Fruit fly (Drosophila melanogaster): Measurements from ENCODE around the gene beta-PheRS.

Gene beta-PheRS

DNA sequence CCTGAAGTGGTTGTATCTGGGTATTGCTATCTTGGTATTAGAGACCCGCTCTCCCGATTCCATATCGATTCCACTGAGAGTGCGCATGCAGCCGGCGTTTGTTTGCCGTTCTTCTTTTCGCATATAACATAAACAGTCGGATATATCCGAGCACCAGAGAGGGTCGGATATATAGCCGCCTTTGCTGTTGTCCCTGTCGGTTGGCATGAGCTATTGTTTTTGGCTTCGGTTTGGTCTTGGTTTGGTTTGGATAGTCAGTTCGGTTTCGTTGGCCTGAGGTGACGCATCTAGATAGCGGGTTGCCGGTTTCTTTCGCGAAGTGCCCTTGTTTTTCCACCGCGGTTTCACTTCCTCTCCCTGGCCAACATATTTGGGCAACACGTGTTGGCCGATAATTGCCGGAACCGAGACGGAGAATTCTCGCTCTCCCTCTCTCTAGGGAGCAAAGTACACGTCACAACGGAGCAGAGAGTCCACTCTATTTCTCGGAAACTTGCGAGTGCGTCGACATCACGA is 20.4 kb upstream of the beta-PheRS start, which contains the start of gene Orct2 (continued):
- TF ChIP-seq CG32532 (GFP tag; IDR thresholded peaks at IDR 0.05) (0 out of 2 replicates have a peak, but pooled peaks have one; percentile 6), tin (GFP tag; optimal IDR thresholded peaks at IDR 0.05) (no peak), bowl (GFP tag; IDR thresholded peaks at IDR 0.05) (no peak), CG9932 (GFP tag; IDR thresholded peaks at IDR 0.05) (no peak), CG8944 (GFP tag; optimal IDR thresholded peaks at IDR 0.05) (no peak), tll (GFP tag; optimal IDR thresholded peaks at IDR 0.05) (peak in 1 of 2 experiments; percentile 38), CG33213 (GFP tag; optimal IDR thresholded peaks at IDR 0.05) (no peak), Kr (GFP tag; optimal IDR thresholded peaks at IDR 0.05) (peak; percentile 23), shn (GFP tag; optimal IDR thresholded peaks at IDR 0.05) (peak; percentile 2), CG3726 (GFP tag; IDR thresholded peaks at IDR 0.05) (no peak), CG8359 (GFP tag; optimal IDR thresholded peaks at IDR 0.05; ENCODE audit: borderline replicate concordance) (no peak), E2f1 (GFP tag; IDR thresholded peaks at IDR 0.05) (no peak), CG13296 (GFP tag; optimal IDR thresholded peaks at IDR 0.05) (peak; percentile 33), CG33557 (GFP tag; optimal IDR thresholded peaks at IDR 0.05) (no peak), ind (GFP tag; optimal IDR thresholded peaks at IDR 0.05) (no peak), dan (GFP tag; IDR thresholded peaks at IDR 0.05) (no peak), hth (optimal IDR thresholded peaks at IDR 0.05) (no peak), dimm (GFP tag; IDR thresholded peaks at IDR 0.05) (no peak), fd96Cb (tag; optimal IDR thresholded peaks at IDR 0.05) (no peak), Fer2 (tag; optimal IDR thresholded peaks at IDR 0.05) (no peak), pan (optimal IDR thresholded peaks at IDR 0.05) (no peak), pan (GFP tag; optimal IDR thresholded peaks at IDR 0.05 in 1 of 2, IDR thresholded peaks at IDR 0.05 in 1 of 2) (no peak), CG6854 (GFP tag; optimal IDR thresholded peaks at IDR 0.05) (peak; percentile 42), Xrp1 (GFP tag; IDR thresholded peaks at IDR 0.05) (no peak), CG15011 (GFP tag; optimal IDR thresholded peaks at IDR 0.05) (no peak), az2 (GFP tag; optimal IDR thresholded peaks at IDR 0.05) (no peak), sens-2 (GFP tag; IDR thresholded peaks at IDR 0.05) (no peak), exex (tag; optimal IDR thresholded peaks at IDR 0.05) (peak; percentile 58), Abd-B (GFP tag; optimal IDR thresholded peaks at IDR 0.05) (no peak), z (GFP tag; IDR thresholded peaks at IDR 0.05) (0 out of 3 replicates have a peak, but pooled peaks have one; percentile 5), cas (GFP tag; IDR thresholded peaks at IDR 0.05) (no peak), cg (GFP tag; optimal IDR thresholded peaks at IDR 0.05) (peak; percentile 27), BtbVII (GFP tag; optimal IDR thresholded peaks at IDR 0.05) (peak; percentile 69), CG1792 (GFP tag; optimal IDR thresholded peaks at IDR 0.05) (no peak), Ets97D (GFP tag; optimal IDR thresholded peaks at IDR 0.05) (no peak), insv (GFP tag; optimal IDR thresholded peaks at IDR 0.05) (no peak), CG32772 (GFP tag; IDR thresholded peaks at IDR 0.05) (no peak), org-1 (GFP tag; optimal IDR thresholded peaks at IDR 0.05) (peak; percentile 34), Hsf (GFP tag; optimal IDR thresholded peaks at IDR 0.05) (no peak), CG15514 (GFP tag; optimal IDR thresholded peaks at IDR 0.05) (peak; percentile 46), CG16813 (GFP tag; IDR thresholded peaks at IDR 0.05; ENCODE audit: partially characterized antibody) (no peak), gcm2 (GFP tag; optimal IDR thresholded peaks at IDR 0.05) (no peak), CoRest (tag; optimal IDR thresholded peaks at IDR 0.05) (no peak), fru (optimal IDR thresholded peaks at IDR 0.05) (no peak), CG14860 (GFP tag; IDR thresholded peaks at IDR 0.05; ENCODE audit: partially characterized antibody) (no peak), wor (GFP tag; IDR thresholded peaks at IDR 0.05) (no peak), CG12071 (GFP tag; optimal IDR thresholded peaks at IDR 0.05) (peak; percentile 17), CG12942 (GFP tag; optimal IDR thresholded peaks at IDR 0.05) (no peak), Rx (GFP tag; IDR thresholded peaks at IDR 0.05) (no peak)

Data from whole organism, embryonic.